Fruit fly (Drosophila melanogaster): Measurements from ENCODE around the gene santa-maria.

DNA sequence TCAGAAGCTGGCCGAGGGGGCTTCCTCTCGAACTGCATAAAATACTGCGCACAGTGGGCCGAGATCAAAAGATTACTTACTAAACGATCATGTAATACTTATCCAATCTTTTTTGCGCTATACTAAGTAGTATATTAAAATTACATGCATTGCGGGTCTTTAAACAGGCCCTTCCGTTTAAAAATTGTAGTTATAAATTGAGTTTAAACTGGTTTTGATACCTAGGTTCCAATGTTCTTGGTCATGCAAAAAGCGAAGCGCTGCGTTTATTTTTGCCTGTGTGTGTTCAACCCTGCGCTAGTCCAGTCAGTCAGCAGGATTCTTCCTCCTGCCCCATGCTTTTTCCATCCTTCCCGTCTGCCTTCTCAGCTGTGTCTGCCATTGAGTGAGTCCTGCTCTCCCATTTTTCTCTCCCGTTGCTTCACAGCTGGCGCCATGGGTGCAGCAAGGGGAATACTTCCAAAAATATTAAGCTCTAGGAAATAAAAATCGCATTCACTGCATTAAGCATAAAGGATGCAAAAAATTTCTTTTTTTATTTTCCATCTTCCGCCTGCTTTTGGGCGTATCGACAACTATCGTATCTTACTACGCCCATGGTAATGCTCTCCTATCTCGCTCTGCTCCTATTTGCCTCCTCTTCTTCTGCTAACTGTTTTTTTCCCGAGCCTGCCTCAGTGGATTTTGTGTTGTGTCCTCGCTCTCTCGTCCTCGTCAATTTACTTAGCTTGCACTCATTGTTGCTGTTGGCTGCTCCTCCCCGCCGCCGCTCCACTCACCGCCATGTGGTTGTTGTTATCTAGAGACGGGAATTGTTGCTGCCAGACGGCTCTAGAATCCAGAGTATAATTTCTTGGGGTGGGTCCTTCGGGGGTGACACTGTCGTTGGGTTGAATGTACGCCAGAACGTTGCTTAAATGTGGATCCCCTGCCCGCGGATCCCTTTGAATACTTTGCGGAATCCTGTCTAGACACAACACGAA is 30.4 kb downstream of the santa-maria start:
- TF ChIP-seq Sin3A (optimal IDR thresholded peaks at IDR 0.05) (no peak), psq (optimal IDR thresholded peaks at IDR 0.05) (no peak), Myc (optimal IDR thresholded peaks at IDR 0.05) (no peak), h (optimal IDR thresholded peaks at IDR 0.05) (no peak)

All from Kc167 (cell line).